Worm (Caenorhabditis elegans) whole organism, young adult: ENCODE data around the gene flh-2.

ENCODE experiments used
- B0336.3 ChIP-seq: fragments of 200-800 bp; sonication (Bioruptor generic); IDR thresholded peaks from 2 replicates; pipeline ENCODE4 v1.3.6; 2022; ENCODE audit warnings: missing genetic modification characterization, missing compliant biosample characterization
- D2030.7 ChIP-seq: fragments of 200-800 bp; sonication (Bioruptor generic); IDR thresholded peaks from 2 replicates; pipeline ENCODE4 v1.3.6; 2022; ENCODE audit warnings: missing genetic modification reagents, missing genetic modification characterization, missing compliant biosample characterization
- F33H1.4 ChIP-seq: fragments of 200-800 bp; sonication (Bioruptor generic); IDR thresholded peaks from 2 replicates; pipeline ENCODE4 v1.3.6; 2022; ENCODE audit warnings: missing genetic modification reagents, missing genetic modification characterization, missing compliant biosample characterization
- F55B11.4 ChIP-seq: sonication (generic microtip); optimal IDR thresholded peaks from 2 replicates; lab custom pipeline; 2016; ENCODE audit warnings: missing compliant biosample characterization, missing genetic modification characterization, borderline replicate concordance; ENCODE audit not compliant: insufficient read depth
- F57A8.1 ChIP-seq: fragments of 200-800 bp; sonication (Bioruptor generic); optimal IDR thresholded peaks from 2 replicates; lab custom pipeline; 2018; ENCODE audit warnings: mild to moderate bottlenecking, missing genetic modification characterization, moderate library complexity, missing compliant biosample characterization
- F57C9.4 ChIP-seq: sonication (generic microtip); optimal IDR thresholded peaks from 2 replicates; lab custom pipeline; 2017; ENCODE audit warnings: mild to moderate bottlenecking, missing genetic modification characterization, missing compliant biosample characterization
- K11D2.4 ChIP-seq: fragments of 200-800 bp; sonication (Bioruptor generic); IDR thresholded peaks from 2 replicates; pipeline ENCODE4 v1.3.6; 2022; ENCODE audit warnings: missing genetic modification reagents, missing genetic modification characterization, missing compliant biosample characterization
- T07F8.4 ChIP-seq: sonication (generic microtip); optimal IDR thresholded peaks from 2 replicates; lab custom pipeline; 2016; ENCODE audit warnings: mild to moderate bottlenecking, missing genetic modification characterization, moderate library complexity, missing compliant biosample characterization
- T26A5.8 ChIP-seq: sonication (generic microtip); optimal IDR thresholded peaks from 2 replicates; lab custom pipeline; 2016; ENCODE audit warnings: missing genetic modification characterization, missing compliant biosample characterization
- Y56A3A.18 ChIP-seq: fragments of 200-800 bp; sonication (Bioruptor generic); IDR thresholded peaks from 2 replicates; pipeline ENCODE4 v1.3.6; 2022; ENCODE audit warnings: missing genetic modification reagents, missing genetic modification characterization, missing compliant biosample characterization
- atf-7 ChIP-seq: sonication (generic microtip); optimal IDR thresholded peaks from 2 replicates; lab custom pipeline; 2017; ENCODE audit warnings: mild to moderate bottlenecking, missing genetic modification characterization, missing compliant biosample characterization
- athp-1 ChIP-seq: sonication (generic microtip); optimal IDR thresholded peaks from 2 replicates; lab custom pipeline; 2017; ENCODE audit warnings: mild to moderate bottlenecking, missing genetic modification characterization, missing compliant biosample characterization
- attf-5 ChIP-seq: fragments of 200-800 bp; sonication (Bioruptor generic); optimal IDR thresholded peaks from 2 replicates; lab custom pipeline; 2018; ENCODE audit warnings: mild to moderate bottlenecking, missing genetic modification characterization, missing compliant biosample characterization
- attf-6 ChIP-seq: fragments of 200-800 bp; sonication (Bioruptor generic); IDR thresholded peaks from 2 replicates; pipeline ENCODE4 v1.3.6; 2022; ENCODE audit warnings: missing genetic modification reagents, missing genetic modification characterization, missing compliant biosample characterization
- cebp-2 ChIP-seq: fragments of 200-800 bp; sonication (Bioruptor generic); IDR thresholded peaks from 2 replicates; pipeline ENCODE4 v1.3.6; 2022; ENCODE audit warnings: missing genetic modification characterization, missing compliant biosample characterization
- ceh-40 ChIP-seq: fragments of 200-800 bp; sonication (Bioruptor generic); IDR thresholded peaks from 2 replicates; pipeline ENCODE4 v1.3.6; 2022; ENCODE audit warnings: missing genetic modification characterization, missing compliant biosample characterization
- ceh-58 ChIP-seq: fragments of 200-800 bp; sonication (Bioruptor generic); IDR thresholded peaks from 2 replicates; pipeline ENCODE4 v1.3.6; 2022; ENCODE audit warnings: missing genetic modification characterization, missing compliant biosample characterization
- ceh-91 ChIP-seq: fragments of 200-800 bp; sonication (Bioruptor generic); IDR thresholded peaks from 2 replicates; pipeline ENCODE4 v1.3.6; 2022; ENCODE audit warnings: missing genetic modification reagents, missing genetic modification characterization, missing compliant biosample characterization
- chd-7 ChIP-seq: sonication (generic microtip); optimal IDR thresholded peaks from 2 replicates; lab custom pipeline; 2016; ENCODE audit warnings: mild to moderate bottlenecking, missing genetic modification characterization, moderate library complexity, missing compliant biosample characterization
- dpff-1 ChIP-seq: sonication (generic microtip); optimal IDR thresholded peaks from 2 replicates; lab custom pipeline; 2017; ENCODE audit warnings: mild to moderate bottlenecking, missing genetic modification characterization, missing compliant biosample characterization
- ets-4 ChIP-seq: fragments of 200-800 bp; sonication (Bioruptor generic); optimal IDR thresholded peaks from 2 replicates; lab custom pipeline; 2018; ENCODE audit warnings: mild to moderate bottlenecking, missing genetic modification characterization, missing compliant biosample characterization
- gei-17 ChIP-seq: fragments of 200-800 bp; sonication (Bioruptor generic); optimal IDR thresholded peaks from 2 replicates; lab custom pipeline; 2018; ENCODE audit warnings: mild to moderate bottlenecking, missing genetic modification characterization, missing compliant biosample characterization
- hmg-1.2 ChIP-seq: fragments of 200-800 bp; sonication (Bioruptor generic); IDR thresholded peaks from 2 replicates; pipeline ENCODE4 v1.3.6; 2022; ENCODE audit warnings: missing genetic modification reagents, missing genetic modification characterization, missing compliant biosample characterization
- hmg-20 ChIP-seq: fragments of 200-800 bp; sonication (Bioruptor generic); IDR thresholded peaks from 2 replicates; pipeline ENCODE4 v1.3.6; 2022; ENCODE audit warnings: missing genetic modification reagents, missing genetic modification characterization, missing compliant biosample characterization
- hsf-1 ChIP-seq: fragments of 200-800 bp; sonication (Bioruptor generic); IDR thresholded peaks from 2 replicates; pipeline ENCODE4 v1.3.6; 2022; ENCODE audit warnings: missing genetic modification reagents, missing genetic modification characterization, missing compliant biosample characterization
- let-607 ChIP-seq, 2 experiments: fragments of 200-800 bp in 1 of 2; sonication (Bioruptor generic) in 1 of 2; sonication (generic microtip) in 1 of 2; optimal IDR thresholded peaks; 2 replicates each; lab custom pipeline; 2016 to 2018; ENCODE audit warnings: mild to moderate bottlenecking in 2 of 2, missing compliant biosample characterization in 2 of 2, missing genetic modification characterization in 2 of 2, moderate library complexity in 2 of 2, missing genotype in 1 of 2
- lin-35 ChIP-seq, 3 experiments: fragments of 150-350 bp in 2 of 3; sonication (generic microtip) in 1 of 3; optimal IDR thresholded peaks; 2 replicates each; lab custom pipeline; 2014 to 2018; ENCODE audit warnings: missing biosample characterization in 3 of 3, missing genetic modification characterization in 3 of 3, missing genetic modification reagents in 3 of 3
- lin-40 ChIP-seq: sonication (generic microtip); optimal IDR thresholded peaks from 2 replicates; lab custom pipeline; 2016; ENCODE audit warnings: missing genetic modification characterization, mild to moderate bottlenecking, missing compliant biosample characterization, missing genotype, missing genetic modification reagents
- lin-54 ChIP-seq: fragments of 200-800 bp; sonication (Bioruptor generic); optimal IDR thresholded peaks from 2 replicates; lab custom pipeline; 2018; ENCODE audit warnings: mild to moderate bottlenecking, missing genetic modification characterization, missing compliant biosample characterization
- madf-10 ChIP-seq: sonication (generic microtip); optimal IDR thresholded peaks from 2 replicates; lab custom pipeline; 2016; ENCODE audit warnings: mild to moderate bottlenecking, missing genetic modification characterization, missing compliant biosample characterization
- madf-6 ChIP-seq: fragments of 200-800 bp; sonication (Bioruptor generic); IDR thresholded peaks from 2 replicates; pipeline ENCODE4 v1.3.6; 2022; ENCODE audit warnings: missing genetic modification reagents, missing genetic modification characterization, missing compliant biosample characterization
- nfyb-1 ChIP-seq: fragments of 200-800 bp; sonication (Bioruptor generic); IDR thresholded peaks from 2 replicates; pipeline ENCODE4 v1.3.6; 2022; ENCODE audit warnings: missing genetic modification reagents, missing genetic modification characterization, missing compliant biosample characterization
- nhr-27 ChIP-seq: fragments of 200-800 bp; sonication (Bioruptor generic); optimal IDR thresholded peaks from 2 replicates; lab custom pipeline; 2018; ENCODE audit warnings: mild to moderate bottlenecking, missing genetic modification characterization, moderate library complexity, missing compliant biosample characterization
- nhr-80 ChIP-seq: sonication (generic microtip); optimal IDR thresholded peaks from 2 replicates; lab custom pipeline; 2016; ENCODE audit warnings: missing genetic modification characterization, missing compliant biosample characterization
- nhr-90 ChIP-seq: sonication (generic microtip); optimal IDR thresholded peaks from 2 replicates; lab custom pipeline; 2016; ENCODE audit warnings: missing genotype, mild to moderate bottlenecking, missing genetic modification characterization, missing compliant biosample characterization
- pbrm-1 ChIP-seq: fragments of 200-800 bp; sonication (Bioruptor generic); IDR thresholded peaks from 2 replicates; pipeline ENCODE4 v1.3.6; 2022; ENCODE audit warnings: missing genetic modification reagents, missing genetic modification characterization, missing compliant biosample characterization
- rcor-1 ChIP-seq: fragments of 200-800 bp; sonication (Bioruptor generic); IDR thresholded peaks from 2 replicates; pipeline ENCODE4 v1.3.6; 2022; ENCODE audit warnings: missing genetic modification reagents, missing genetic modification characterization, missing compliant biosample characterization
- repo-1 ChIP-seq: sonication (generic microtip); optimal IDR thresholded peaks from 2 replicates; lab custom pipeline; 2017; ENCODE audit warnings: mild to moderate bottlenecking, missing genetic modification characterization, missing compliant biosample characterization
- snpc-1.1 ChIP-seq: sonication (generic microtip); optimal IDR thresholded peaks from 2 replicates; lab custom pipeline; 2017; ENCODE audit warnings: missing genetic modification characterization, mild to moderate bottlenecking, missing compliant biosample characterization, antibody characterized with exemption, moderate library complexity, missing genotype, missing genetic modification reagents; ENCODE audit not compliant: insufficient read depth
- snpc-1.3 ChIP-seq: sonication (generic microtip); optimal IDR thresholded peaks from 2 replicates; lab custom pipeline; 2017; ENCODE audit warnings: missing genetic modification characterization, mild to moderate bottlenecking, missing compliant biosample characterization, antibody characterized with exemption, moderate library complexity, missing genotype, missing genetic modification reagents; ENCODE audit not compliant: insufficient read depth
- snpc-3.4 ChIP-seq: sonication (generic microtip); optimal IDR thresholded peaks from 2 replicates; lab custom pipeline; 2017; ENCODE audit warnings: missing genetic modification characterization, mild to moderate bottlenecking, missing compliant biosample characterization, antibody characterized with exemption, moderate library complexity, missing genotype, missing genetic modification reagents
- tbp1 ChIP-seq: fragments of 200-800 bp; sonication (Bioruptor generic); optimal IDR thresholded peaks from 2 replicates; lab custom pipeline; 2018; ENCODE audit warnings: mild to moderate bottlenecking, missing genetic modification characterization, missing compliant biosample characterization
- unc-62 ChIP-seq: fragments of 150-350 bp; optimal IDR thresholded peaks from 2 replicates; lab custom pipeline; 2014; ENCODE audit warnings: missing biosample characterization, missing genetic modification reagents, missing genetic modification characterization
- zfh-2 ChIP-seq: fragments of 200-800 bp; sonication (Bioruptor generic); conservative IDR thresholded peaks from 2 replicates; pipeline ENCODE4 v1.3.6; 2022; ENCODE audit warnings: missing genetic modification reagents, missing genetic modification characterization, missing compliant biosample characterization
- ztf-25 ChIP-seq: fragments of 200-800 bp; sonication (Bioruptor generic); IDR thresholded peaks from 2 replicates; pipeline ENCODE4 v1.3.6; 2022; ENCODE audit warnings: missing genetic modification reagents, missing genetic modification characterization, missing compliant biosample characterization

Gene flh-2

DNA sequence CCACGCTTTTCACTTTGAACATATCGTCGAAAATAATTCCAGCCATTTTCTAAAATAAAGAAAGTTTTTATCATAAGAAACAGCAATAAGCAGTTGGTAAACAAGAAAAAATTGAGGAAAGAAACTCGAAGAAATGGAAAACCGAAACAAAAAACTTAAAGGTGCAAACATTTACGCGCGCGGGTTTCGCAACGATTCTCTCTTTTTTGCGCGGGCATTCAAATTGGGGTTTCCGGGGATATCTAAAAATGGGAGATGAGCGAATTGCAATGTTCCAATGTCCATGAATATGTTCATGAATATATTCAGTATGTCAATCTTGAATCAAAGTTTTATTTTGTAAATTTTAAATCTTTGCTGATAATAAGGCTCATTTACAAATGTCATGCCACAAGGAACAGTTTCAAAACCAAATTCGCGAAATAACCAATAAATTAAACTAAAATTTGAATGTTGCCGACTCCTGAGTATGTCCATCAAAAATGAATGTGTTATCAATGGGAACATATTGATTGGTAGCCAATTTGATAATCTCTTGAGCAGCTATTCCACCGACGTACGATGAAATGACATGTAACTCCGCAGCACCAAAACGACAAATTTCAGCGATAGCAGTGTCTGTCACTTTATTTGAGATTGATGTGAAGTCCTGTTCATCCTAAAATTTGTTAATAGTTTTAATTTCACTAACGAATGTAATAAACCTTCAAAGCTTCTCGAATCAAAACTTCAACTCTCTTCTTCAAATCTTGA lies 33.8 kb upstream of the flh-2 start, which contains the start of gene rpb-8 (continued):
- no peak for TF ChIP-seq unc-62 (GFP tag; lab: Kevin White, UChicago)
- no peak for TF ChIP-seq nhr-27 (tag; lab: Kevin White, UChicago)
- no peak for TF ChIP-seq nhr-90 (tag; lab: Kevin White, UChicago)
- no peak for TF ChIP-seq F57A8.1
- no peak for TF ChIP-seq dpff-1 (tag; lab: Kevin White, UChicago)
- no peak for TF ChIP-seq madf-10
- TF ChIP-seq chd-7 (tag; lab: Kevin White, UChicago): no peak
- no peak for TF ChIP-seq atf-7 (tag; lab: Kevin White, UChicago)
- 0 out of 2 replicates have a peak, but pooled peaks have one; percentile 17 for TF ChIP-seq D2030.7
- no peak for TF ChIP-seq hsf-1 (GFP tag; lab: Robert Waterston, UW)
- peak; percentile 85 to 96 for TF ChIP-seq let-607 (tag; optimal IDR thresholded peaks at IDR 0.05; lab: Kevin White, UChicago)
- TF ChIP-seq lin-40 (tag; lab: Kevin White, UChicago): no peak
- no peak for TF ChIP-seq pbrm-1 (GFP tag; lab: Robert Waterston, UW)
- TF ChIP-seq Y56A3A.18 (GFP tag; lab: Robert Waterston, UW): no peak
- TF ChIP-seq snpc-1.3: no peak
- no peak for TF ChIP-seq ztf-25
- no peak for TF ChIP-seq F57C9.4
- TF ChIP-seq ceh-58: no peak
- TF ChIP-seq lin-54: peak; percentile 87
- no peak for TF ChIP-seq T07F8.4 (tag; lab: Kevin White, UChicago)
- no peak for TF ChIP-seq K11D2.4 (GFP tag; lab: Robert Waterston, UW)
- TF ChIP-seq F33H1.4 (GFP tag; lab: Robert Waterston, UW): peak; percentile 83
- TF ChIP-seq ceh-91 (GFP tag; lab: Robert Waterston, UW): 0 out of 2 replicates have a peak, but pooled peaks have one; percentile 14
- peak; percentile 76 for TF ChIP-seq nhr-80 (tag; lab: Kevin White, UChicago)
- TF ChIP-seq B0336.3 (GFP tag; lab: Robert Waterston, UW): no peak
- TF ChIP-seq nfyb-1 (GFP tag; lab: Robert Waterston, UW): no peak
- TF ChIP-seq gei-17 (GFP tag; lab: Kevin White, UChicago): no peak
- TF ChIP-seq tbp1: no peak
- no peak for TF ChIP-seq zfh-2 (GFP tag; lab: Robert Waterston, UW)
- TF ChIP-seq snpc-3.4 (tag; lab: Kevin White, UChicago): peak; percentile 29
- TF ChIP-seq athp-1 (tag; lab: Kevin White, UChicago): no peak
- peak; percentile 50 for TF ChIP-seq attf-5
- TF ChIP-seq hmg-20: no peak
- no peak for TF ChIP-seq rcor-1 (GFP tag; lab: Robert Waterston, UW)
- no peak for TF ChIP-seq cebp-2
- TF ChIP-seq F55B11.4: no peak
- no peak for TF ChIP-seq ceh-40 (GFP tag; lab: Robert Waterston, UW)
- TF ChIP-seq madf-6 (GFP tag; lab: Robert Waterston, UW): peak; percentile 65; the same call in 1 of the 2 replicates
- TF ChIP-seq snpc-1.1 (tag; lab: Kevin White, UChicago): no peak
- TF ChIP-seq T26A5.8 (tag; lab: Kevin White, UChicago): no peak
- peak in 1 of 3 experiments; percentile 72 for TF ChIP-seq lin-35 (GFP tag; optimal IDR thresholded peaks at IDR 0.05; lab: Kevin White, UChicago)
- no peak for TF ChIP-seq ets-4
- no peak for TF ChIP-seq attf-6 (GFP tag; lab: Robert Waterston, UW)
- TF ChIP-seq hmg-1.2: peak; percentile 8; the same call in 1 of the 2 replicates
- TF ChIP-seq repo-1 (tag; lab: Kevin White, UChicago): no peak
